Fruit fly (Drosophila melanogaster) whole organism, pupa: ENCODE measurements around the gene witty.
A peak's percentile ranks its signal among the peaks of the same experiment; 100 is the strongest.

Experiments used
- CG10348 ChIP-seq: fragments of 200-800 bp; sonication (Bioruptor generic); IDR thresholded peaks from 2 replicates; pipeline ENCODE4 v1.3.6; 2022; ENCODE audit warnings: missing biosample characterization, missing genetic modification characterization
- CG12605 ChIP-seq: fragments of 200-800 bp; sonication (Bioruptor generic); IDR thresholded peaks from 2 replicates; pipeline ENCODE4 v1.3.6; 2022; ENCODE audit warnings: missing biosample characterization, missing genetic modification characterization
- CG13204 ChIP-seq: fragments of 200-800 bp; sonication (Bioruptor generic); optimal IDR thresholded peaks from 2 replicates; lab custom pipeline; 2018; ENCODE audit warnings: missing biosample characterization, mild to moderate bottlenecking, missing genetic modification characterization, moderate library complexity
- CG14655 ChIP-seq: fragments of 200-800 bp; sonication (Bioruptor generic); optimal IDR thresholded peaks from 3 replicates; lab custom pipeline; 2017; ENCODE audit warnings: mild to moderate bottlenecking, missing biosample characterization, missing genetic modification reagents, missing genetic modification characterization
- CG15710 ChIP-seq: fragments of 200-800 bp; sonication (Bioruptor generic); optimal IDR thresholded peaks from 2 replicates; lab custom pipeline; 2018; ENCODE audit warnings: missing biosample characterization, mild to moderate bottlenecking, missing genetic modification characterization, moderate library complexity
- CG17806 ChIP-seq: fragments of 200-800 bp; sonication (Bioruptor generic); optimal IDR thresholded peaks from 2 replicates; lab custom pipeline; 2018; ENCODE audit warnings: missing biosample characterization, mild to moderate bottlenecking, missing genetic modification characterization, moderate library complexity
- CG32121 ChIP-seq: fragments of 200-800 bp; sonication (Bioruptor generic); IDR thresholded peaks from 2 replicates; pipeline ENCODE4 v1.3.6; 2022; ENCODE audit warnings: missing biosample characterization, missing genetic modification characterization
- CG34367 ChIP-seq: fragments of 200-800 bp; sonication (Bioruptor generic); optimal IDR thresholded peaks from 2 replicates; lab custom pipeline; 2018; ENCODE audit warnings: missing biosample characterization, mild to moderate bottlenecking, missing genetic modification characterization
- CG4496 ChIP-seq: fragments of 200-800 bp; sonication (Bioruptor generic); IDR thresholded peaks from 3 replicates; pipeline ENCODE4 v1.3.6; 2022; ENCODE audit warnings: missing biosample characterization, missing genetic modification characterization
- CG8159 ChIP-seq: fragments of 200-800 bp; sonication (Bioruptor generic); optimal IDR thresholded peaks from 3 replicates; lab custom pipeline; 2018; ENCODE audit warnings: missing biosample characterization, mild to moderate bottlenecking, missing genetic modification characterization, moderate library complexity
- CG8301 ChIP-seq: fragments of 200-800 bp; sonication (Bioruptor generic); optimal IDR thresholded peaks from 2 replicates; lab custom pipeline; 2018; ENCODE audit warnings: missing biosample characterization, mild to moderate bottlenecking, missing genetic modification characterization
- CG9948 ChIP-seq: fragments of 200-800 bp; sonication (Bioruptor generic); optimal IDR thresholded peaks from 2 replicates; lab custom pipeline; 2018; ENCODE audit warnings: missing biosample characterization, mild to moderate bottlenecking, missing genetic modification characterization, moderate library complexity
- D1 ChIP-seq: fragments of 200-800 bp; sonication (Bioruptor generic); optimal IDR thresholded peaks from 2 replicates; lab custom pipeline; 2018; ENCODE audit warnings: missing biosample characterization, mild to moderate bottlenecking, missing genetic modification characterization, moderate library complexity
- EcR ChIP-seq: fragments of 200-800 bp; sonication (Bioruptor generic); optimal IDR thresholded peaks from 3 replicates; lab custom pipeline; 2019; ENCODE audit warnings: missing biosample characterization, missing genetic modification characterization, mild to moderate bottlenecking, moderate library complexity, missing genetic modification reagents
- Ets98B ChIP-seq: fragments of 200-800 bp; sonication (Bioruptor generic); IDR thresholded peaks from 2 replicates; pipeline ENCODE4 v1.3.6; 2022; ENCODE audit warnings: missing biosample characterization, missing genetic modification characterization
- Pif1A ChIP-seq: fragments of 200-800 bp; sonication (Bioruptor generic); optimal IDR thresholded peaks from 3 replicates; lab custom pipeline; 2016; ENCODE audit warnings: missing biosample characterization, missing genetic modification characterization
- Pif1B ChIP-seq: fragments of 200-800 bp; sonication (Bioruptor generic); optimal IDR thresholded peaks from 3 replicates; lab custom pipeline; 2016; ENCODE audit warnings: missing biosample characterization, missing genetic modification characterization
- Snoo ChIP-seq: fragments of 200-800 bp; sonication (Bioruptor generic); optimal IDR thresholded peaks from 3 replicates; lab custom pipeline; 2017; ENCODE audit warnings: missing biosample characterization, mild to moderate bottlenecking, missing genetic modification characterization, inconsistent platforms
- fd96Ca ChIP-seq: fragments of 200-800 bp; sonication (Bioruptor generic); IDR thresholded peaks from 3 replicates; pipeline ENCODE4 v1.3.6; 2022; ENCODE audit warnings: missing biosample characterization, missing genetic modification characterization
- gl ChIP-seq: fragments of 200-800 bp; sonication (Bioruptor generic); optimal IDR thresholded peaks from 2 replicates; lab custom pipeline; 2018; ENCODE audit warnings: missing biosample characterization, mild to moderate bottlenecking, missing genetic modification characterization
- rn ChIP-seq: fragments of 200-800 bp; sonication (Bioruptor generic); IDR thresholded peaks from 2 replicates; pipeline ENCODE4 v1.3.6; 2022; ENCODE audit warnings: missing biosample characterization, missing genetic modification characterization

witty gene

dm6 chr2L:8302766-8303479 lies 35.2 kb upstream of the witty start, which contains the start of the genes wol and Scgalpha:
TSS of gene wol (minus strand) at chr2L:8302985.
TSS of gene Scgalpha (plus strand) at chr2L:8303429.
- TF ChIP-seq CG17806 (tag; lab: Kevin White, UChicago) (no peak), Pif1B (no peak), CG15710 (tag; lab: Kevin White, UChicago) (no peak)
- TF ChIP-seq, all 21 proteins: peak for 0

- TF ChIP-seq rn (GFP tag; lab: Robert Waterston, UW) (no peak), CG8301 (tag; lab: Kevin White, UChicago) (no peak), EcR (GFP tag; lab: Kevin White, UChicago) (no peak), CG12605 (GFP tag; lab: Robert Waterston, UW) (no peak), gl (tag; lab: Kevin White, UChicago) (no peak)
Observed at dm6 chr2L:8304635-8305034, 33.5 kb upstream of the witty start.

DNA sequence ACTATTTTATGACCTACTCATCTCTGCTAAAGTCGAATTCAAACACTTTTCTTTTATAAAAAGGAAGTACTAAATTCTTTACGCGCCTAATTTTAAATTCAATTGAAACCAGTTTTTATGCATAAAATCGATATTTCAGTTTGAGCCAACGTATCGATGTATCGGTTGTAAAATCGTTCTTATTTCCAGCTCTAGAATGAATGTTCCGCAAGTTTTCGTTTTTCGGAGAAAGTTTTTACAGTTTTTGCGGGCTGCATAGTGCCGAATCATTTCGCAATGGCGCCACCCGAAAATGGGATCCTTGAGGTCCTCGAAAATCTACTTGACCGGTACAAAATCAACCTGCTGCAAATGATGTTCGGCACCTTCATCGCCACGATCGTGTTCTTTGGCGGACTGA lies 32.7 kb upstream of the witty start, which contains the start of gene CG7840:
Gene CG7840 (plus strand): TSS at position 178 of the 400 bp plus-strand sequence.
- TF ChIP-seq Snoo (tag; lab: Kevin White, UChicago) (no peak), gl (tag; lab: Kevin White, UChicago) (no peak), Ets98B (GFP tag; lab: Robert Waterston, UW) (no peak), CG12605 (GFP tag; lab: Robert Waterston, UW) (no peak), fd96Ca (GFP tag; lab: Robert Waterston, UW) (no peak), CG34367 (tag; lab: Kevin White, UChicago) (no peak), CG4496 (GFP tag; lab: Robert Waterston, UW) (no peak), CG8159 (no peak), D1 (tag; lab: Kevin White, UChicago) (no peak), CG15710 (tag; lab: Kevin White, UChicago) (no peak)

DNA sequence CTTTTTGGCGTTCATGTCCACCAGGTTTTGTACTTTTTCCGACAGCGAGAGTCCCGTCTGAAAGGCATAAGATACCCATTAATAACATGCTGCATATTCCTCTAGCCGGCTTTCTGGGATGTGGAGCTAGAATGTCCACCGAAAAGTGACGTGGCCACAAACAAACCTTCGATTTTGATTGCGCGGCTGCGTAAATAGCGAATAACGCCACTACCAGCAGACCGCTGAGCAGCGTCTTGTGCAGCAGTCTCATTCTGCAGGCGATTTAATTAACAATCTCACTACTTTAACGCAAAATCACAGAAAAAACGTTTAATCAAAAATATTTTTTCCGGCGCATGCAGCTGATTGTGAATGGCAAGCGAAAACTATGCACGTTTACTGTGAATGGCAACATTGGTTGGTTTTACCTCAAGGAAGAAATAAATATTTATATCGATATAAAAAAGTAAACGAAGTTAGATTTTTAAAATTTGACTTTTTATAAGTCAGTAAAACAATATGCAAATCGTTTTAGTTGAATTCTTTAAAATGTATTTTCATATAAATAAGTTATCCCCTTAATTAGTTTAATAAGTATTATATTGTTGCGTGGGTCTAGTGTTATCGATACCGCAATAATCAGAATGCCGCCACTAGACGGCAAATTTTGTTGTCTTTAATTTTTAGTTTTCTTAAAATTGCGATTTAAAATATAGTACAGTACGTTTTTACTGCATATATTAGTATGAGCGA lies 30.1 kb upstream of the witty start, which contains the start of the genes Ostgamma and Mettl14:
Gene Ostgamma (minus strand): TSS at position 376 of the 735 bp plus-strand sequence.
Gene Mettl14 (plus strand): TSS at position 611 of the 735 bp plus-strand sequence.
- no peak for TF ChIP-seq fd96Ca (GFP tag; lab: Robert Waterston, UW)
- no peak for TF ChIP-seq Pif1A (GFP tag; lab: Kevin White, UChicago)
- TF ChIP-seq CG14655 (GFP tag; lab: Kevin White, UChicago) = no peak
- no peak for TF ChIP-seq CG4496 (GFP tag; lab: Robert Waterston, UW)
- no peak for TF ChIP-seq CG9948 (tag; lab: Kevin White, UChicago)
- no peak for TF ChIP-seq CG12605 (GFP tag; lab: Robert Waterston, UW)
- TF ChIP-seq rn (GFP tag; lab: Robert Waterston, UW) = no peak
- no peak for TF ChIP-seq Snoo (tag; lab: Kevin White, UChicago)
- no peak for TF ChIP-seq CG10348 (GFP tag; lab: Robert Waterston, UW)
- no peak for TF ChIP-seq CG32121 (GFP tag; lab: Robert Waterston, UW)
- no peak for TF ChIP-seq Ets98B (GFP tag; lab: Robert Waterston, UW)
- TF ChIP-seq CG34367 (tag; lab: Kevin White, UChicago) = no peak
- TF ChIP-seq gl (tag; lab: Kevin White, UChicago) = no peak
- TF ChIP-seq CG13204 (GFP tag; lab: Kevin White, UChicago) = no peak
- no peak for TF ChIP-seq D1 (tag; lab: Kevin White, UChicago)
- no peak for TF ChIP-seq CG15710 (tag; lab: Kevin White, UChicago)
- TF ChIP-seq CG8159 = no peak
- TF ChIP-seq Pif1B = no peak

- TF ChIP-seq CG12605 (GFP tag; lab: Robert Waterston, UW) = peak; percentile 93
- TF ChIP-seq EcR (GFP tag; lab: Kevin White, UChicago) = peak; percentile 30
- TF ChIP-seq CG15710 (tag; lab: Kevin White, UChicago) = peak; percentile 86
- peak; percentile 81 for TF ChIP-seq CG9948 (tag; lab: Kevin White, UChicago)
- no peak for TF ChIP-seq CG8301 (tag; lab: Kevin White, UChicago)
- TF ChIP-seq gl (tag; lab: Kevin White, UChicago) = peak; percentile 69
- TF ChIP-seq rn (GFP tag; lab: Robert Waterston, UW) = peak; percentile 45; the same call in 1 of the 2 replicates
- TF ChIP-seq Snoo (tag; lab: Kevin White, UChicago) = peak; percentile 85
- TF ChIP-seq D1 (tag; lab: Kevin White, UChicago) = no peak
- peak; percentile 91 for TF ChIP-seq CG32121 (GFP tag; lab: Robert Waterston, UW)
- TF ChIP-seq Pif1B = no peak
- peak; percentile 86 for TF ChIP-seq CG8159
- peak; percentile 92 for TF ChIP-seq Ets98B (GFP tag; lab: Robert Waterston, UW)
- peak; percentile 87 for TF ChIP-seq CG34367 (tag; lab: Kevin White, UChicago)
- peak; percentile 95 for TF ChIP-seq CG4496 (GFP tag; lab: Robert Waterston, UW)
- TF ChIP-seq CG13204 (GFP tag; lab: Kevin White, UChicago) = no peak
- TF ChIP-seq fd96Ca (GFP tag; lab: Robert Waterston, UW) = peak; percentile 62; the same call in 2 of the 3 replicates
- TF ChIP-seq CG17806 (tag; lab: Kevin White, UChicago) = peak; percentile 87
- no peak for TF ChIP-seq CG14655 (GFP tag; lab: Kevin White, UChicago)
- TF ChIP-seq CG10348 (GFP tag; lab: Robert Waterston, UW) = peak; percentile 57
- no peak for TF ChIP-seq Pif1A (GFP tag; lab: Kevin White, UChicago)
Observed at dm6 chr2L:8311091-8311490, 27.0 kb upstream of the witty start, which contains the start of the genes CG7810 and CG7806. TSS of gene CG7810 (minus strand) at chr2L:8311195. TSS of gene CG7806 (plus strand) at chr2L:8311399.
